Fruit fly (Drosophila melanogaster): Measurements from ENCODE around the gene promL.

The promL gene

dm6 chr3L:3148125-3149059 is 20.9 kb upstream of the promL start, which contains the start of the genes Usp5 and BtbVII (continued):
- TF ChIP-seq klu (GFP tag; IDR thresholded peaks at IDR 0.05), result no peak
- TF ChIP-seq Oaz (GFP tag; IDR thresholded peaks at IDR 0.05), result 0 out of 2 replicates have a peak, but pooled peaks have one; percentile 25
- TF ChIP-seq gt (GFP tag; IDR thresholded peaks at IDR 0.05), result no peak
- TF ChIP-seq CG8281 (tag; optimal IDR thresholded peaks at IDR 0.05), result no peak
- TF ChIP-seq crp (GFP tag; optimal IDR thresholded peaks at IDR 0.05), result peak in 1 of 2 experiments; percentile 45
- peak; percentile 28 for TF ChIP-seq fu2 (GFP tag; optimal IDR thresholded peaks at IDR 0.05)
- TF ChIP-seq CG3726 (GFP tag; IDR thresholded peaks at IDR 0.05), result no peak
- TF ChIP-seq CG4730 (GFP tag; IDR thresholded peaks at IDR 0.05), result no peak
- TF ChIP-seq Ada2b (GFP tag; IDR thresholded peaks at IDR 0.05), result peak; percentile 51
- TF ChIP-seq fd64A (GFP tag; optimal IDR thresholded peaks at IDR 0.05), result no peak
- peak; percentile 18 for TF ChIP-seq btn (GFP tag; optimal IDR thresholded peaks at IDR 0.05)
- TF ChIP-seq sisA (GFP tag; IDR thresholded peaks at IDR 0.05), result peak; percentile 59
- TF ChIP-seq CG12219 (GFP tag; optimal IDR thresholded peaks at IDR 0.05), result peak; percentile 44
- peak; percentile 63 for TF ChIP-seq Hr3 (GFP tag; optimal IDR thresholded peaks at IDR 0.05)
- no peak for TF ChIP-seq Gsc (GFP tag; IDR thresholded peaks at IDR 0.05)
- TF ChIP-seq CG42726 (GFP tag; IDR thresholded peaks at IDR 0.05; ENCODE audit: partially characterized antibody), result peak; percentile 49; the same call in 1 of the 2 replicates
- TF ChIP-seq PHDP (tag; optimal IDR thresholded peaks at IDR 0.05), result peak; percentile 64
- TF ChIP-seq CG11247 (GFP tag; IDR thresholded peaks at IDR 0.05), result peak; percentile 48; the same call in 1 of the 2 replicates
- no peak for TF ChIP-seq D (optimal IDR thresholded peaks at IDR 0.05)
- peak; percentile 28 for TF ChIP-seq D (GFP tag; optimal IDR thresholded peaks at IDR 0.05)
- peak; percentile 54 for TF ChIP-seq ssp (GFP tag; IDR thresholded peaks at IDR 0.05)
- peak; percentile 61 for TF ChIP-seq nmo (GFP tag; optimal IDR thresholded peaks at IDR 0.05)
- peak; percentile 67 for TF ChIP-seq ems (GFP tag; optimal IDR thresholded peaks at IDR 0.05)
- TF ChIP-seq CG1832 (GFP tag; optimal IDR thresholded peaks at IDR 0.05), result no peak
- TF ChIP-seq dmrt99B (tag; optimal IDR thresholded peaks at IDR 0.05), result no peak
- peak; percentile 56 for TF ChIP-seq MESR4 (GFP tag; optimal IDR thresholded peaks at IDR 0.05)
- TF ChIP-seq CrebB (tag; optimal IDR thresholded peaks at IDR 0.05), result peak; percentile 41
- peak; percentile 17 for TF ChIP-seq CG8388 (GFP tag; optimal IDR thresholded peaks at IDR 0.05)
- peak; percentile 76 for TF ChIP-seq Hsf (GFP tag; optimal IDR thresholded peaks at IDR 0.05)
- TF ChIP-seq CG30403 (GFP tag; optimal IDR thresholded peaks at IDR 0.05), result peak; percentile 69
- TF ChIP-seq D19A (tag; optimal IDR thresholded peaks at IDR 0.05), result no peak
- peak; percentile 12 for TF ChIP-seq kni (GFP tag; optimal IDR thresholded peaks at IDR 0.05)
- no peak for TF ChIP-seq trh (GFP tag; optimal IDR thresholded peaks at IDR 0.05)
- no peak for TF ChIP-seq esg (GFP tag; conservative IDR thresholded peaks at IDR 0.05)
- no peak for TF ChIP-seq hth (optimal IDR thresholded peaks at IDR 0.05)
- peak; percentile 68 for TF ChIP-seq CG32532 (GFP tag; IDR thresholded peaks at IDR 0.05)
- peak; percentile 91 for TF ChIP-seq hb (GFP tag; IDR thresholded peaks at IDR 0.05; ENCODE audit: partially characterized antibody)
- TF ChIP-seq E2f2 (GFP tag; IDR thresholded peaks at IDR 0.05), result peak; percentile 49; the same call in 1 of the 2 replicates
- peak; percentile 33 for TF ChIP-seq CG1792 (GFP tag; optimal IDR thresholded peaks at IDR 0.05)
- peak; percentile 44 for TF ChIP-seq Dp (GFP tag; optimal IDR thresholded peaks at IDR 0.05)
- TF ChIP-seq CG4854 (GFP tag; optimal IDR thresholded peaks at IDR 0.05), result peak; percentile 1
- peak; percentile 49; the same call in 1 of the 2 replicates for TF ChIP-seq CG31441 (GFP tag; IDR thresholded peaks at IDR 0.05)
- peak; percentile 59 for TF ChIP-seq NC2β (GFP tag; optimal IDR thresholded peaks at IDR 0.05)
- TF ChIP-seq bigmax (GFP tag; optimal IDR thresholded peaks at IDR 0.05), result no peak
- peak; percentile 10 for TF ChIP-seq Atf-2 (GFP tag; optimal IDR thresholded peaks at IDR 0.05)
- TF ChIP-seq pum (GFP tag; optimal IDR thresholded peaks at IDR 0.05), result peak; percentile 50
- TF ChIP-seq CG5180 (GFP tag; optimal IDR thresholded peaks at IDR 0.05), result peak; percentile 24
- peak; percentile 54 for TF ChIP-seq CG15601 (tag; optimal IDR thresholded peaks at IDR 0.05)
- peak; percentile 10 for TF ChIP-seq nerfin-1 (tag; optimal IDR thresholded peaks at IDR 0.05)
